Worm (Caenorhabditis elegans): ENCODE data around the gene C13A10.2.

DNA sequence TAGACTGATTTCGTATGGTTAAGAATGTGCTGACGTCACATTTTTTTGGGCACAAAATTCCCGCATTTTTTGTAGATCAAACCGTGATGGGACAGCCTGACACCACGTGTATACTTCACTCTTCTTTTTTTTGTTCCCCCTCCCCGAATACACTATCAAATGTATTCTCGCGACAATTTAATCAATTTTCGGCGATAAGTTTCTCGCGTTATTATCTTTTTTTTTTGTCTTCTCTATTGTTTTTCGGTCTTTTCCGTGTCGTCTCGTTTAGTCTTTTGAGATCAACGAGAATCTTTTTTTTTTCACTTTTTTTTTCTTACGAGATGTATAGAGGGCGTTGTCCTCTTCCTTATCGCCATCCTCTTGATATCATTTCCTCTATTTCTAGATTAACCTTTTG, 42.6 kb downstream of the C13A10.2 start:
- TF ChIP-seq skn-1 (tag; optimal IDR thresholded peaks at IDR 0.05) (no peak), R02D3.7 (tag; optimal IDR thresholded peaks at IDR 0.05) (no peak), elt-1 (tag; optimal IDR thresholded peaks at IDR 0.05) (no peak), pha-4 (tag; optimal IDR thresholded peaks at IDR 0.05) (no peak), nhr-23 (tag; optimal IDR thresholded peaks at IDR 0.05) (no peak), lin-39 (tag; optimal IDR thresholded peaks at IDR 0.05) (no peak), elt-2 (tag; optimal IDR thresholded peaks at IDR 0.05) (peak; percentile 52), snpc-4 (tag; optimal IDR thresholded peaks at IDR 0.05) (no peak), nhr-77 (tag; optimal IDR thresholded peaks at IDR 0.05) (no peak)

Data from whole organism, L3 larva.